Fruit fly (Drosophila melanogaster): ENCODE data around the gene CG5762.

- TF ChIP-seq cic (GFP tag; optimal IDR thresholded peaks at IDR 0.05) (no peak), CG14711 (tag; optimal IDR thresholded peaks at IDR 0.05) (no peak), CG11617 (GFP tag; optimal IDR thresholded peaks at IDR 0.05) (no peak), Hr96 (GFP tag; optimal IDR thresholded peaks at IDR 0.05) (no peak), bab1 (GFP tag; optimal IDR thresholded peaks at IDR 0.05) (no peak), CG7045 (GFP tag; optimal IDR thresholded peaks at IDR 0.05) (no peak), CG12768 (GFP tag; optimal IDR thresholded peaks at IDR 0.05) (no peak), pad (GFP tag; optimal IDR thresholded peaks at IDR 0.05) (no peak), toe (GFP tag; optimal IDR thresholded peaks at IDR 0.05) (no peak), Clk (GFP tag; optimal IDR thresholded peaks at IDR 0.05) (no peak), CG33017 (tag; optimal IDR thresholded peaks at IDR 0.05) (no peak), Crg-1 (GFP tag; optimal IDR thresholded peaks at IDR 0.05) (no peak), Mnt (GFP tag; optimal IDR thresholded peaks at IDR 0.05) (no peak), cnc (optimal IDR thresholded peaks at IDR 0.05) (no peak)
These were observed 15.1 kb upstream of the CG5762 start, which contains the start of gene CG33342 for dm6 chr3R:24376565-24376964.

All from whole organism, adult.